Worm (Caenorhabditis elegans): ENCODE measurements around the gene acr-18.

acr-18 gene

ce11 chrV:15520398-15520797, 38.5 kb downstream of the acr-18 start:
- no peak for TF ChIP-seq B0310.2 (tag; optimal IDR thresholded peaks at IDR 0.05)
- TF ChIP-seq ceh-13 (GFP tag; optimal IDR thresholded peaks at IDR 0.05): no peak
- TF ChIP-seq F13C5.2 (tag; optimal IDR thresholded peaks at IDR 0.05): no peak
- no peak for TF ChIP-seq ama-1 (optimal IDR thresholded peaks at IDR 0.05)
- TF ChIP-seq hnd-1 (tag; optimal IDR thresholded peaks at IDR 0.05): no peak
- no peak for TF ChIP-seq hmg-4 (GFP tag; optimal IDR thresholded peaks at IDR 0.05)
- TF ChIP-seq hmbx-1 (tag; optimal IDR thresholded peaks at IDR 0.05): no peak
- no peak for TF ChIP-seq tbx-11 (GFP tag; IDR thresholded peaks at IDR 0.05)
- TF ChIP-seq tra-4 (tag; optimal IDR thresholded peaks at IDR 0.05): no peak
- no peak for TF ChIP-seq scrt-1 (GFP tag; IDR thresholded peaks at IDR 0.05)
- TF ChIP-seq ets-7 (tag; optimal IDR thresholded peaks at IDR 0.05): no peak
- no peak for TF ChIP-seq pes-1 (GFP tag; IDR thresholded peaks at IDR 0.05)
- TF ChIP-seq aly-1 (tag; optimal IDR thresholded peaks at IDR 0.05): no peak
- TF ChIP-seq flt-1 (GFP tag; IDR thresholded peaks at IDR 0.05): no peak
- no peak for TF ChIP-seq ceh-36 (tag; optimal IDR thresholded peaks at IDR 0.05)
- no peak for TF ChIP-seq tbx-37 (GFP tag; conservative IDR thresholded peaks at IDR 0.05)
- no peak for TF ChIP-seq sea-1 (GFP tag; conservative IDR thresholded peaks at IDR 0.05)

ce11 chrV:15519845-15520244, 39.1 kb downstream of the acr-18 start:
- TF ChIP-seq ceh-36 (tag; optimal IDR thresholded peaks at IDR 0.05) (no peak), ama-1 (optimal IDR thresholded peaks at IDR 0.05) (no peak), aly-1 (tag; optimal IDR thresholded peaks at IDR 0.05) (no peak), scrt-1 (GFP tag; IDR thresholded peaks at IDR 0.05) (no peak)

- no peak for TF ChIP-seq scrt-1 (GFP tag; IDR thresholded peaks at IDR 0.05)
- TF ChIP-seq ceh-36 (tag; optimal IDR thresholded peaks at IDR 0.05): no peak
- no peak for TF ChIP-seq aly-1 (tag; optimal IDR thresholded peaks at IDR 0.05)
Observed at ce11 chrV:15517413-15517812, 41.5 kb downstream of the acr-18 start, which contains the start of gene F21A3.3. Gene F21A3.3 (plus strand): TSS chrV:15517713.

ce11 chrV:15516476-15516875, 42.5 kb downstream of the acr-18 start:
- TF ChIP-seq hnd-1 (tag; optimal IDR thresholded peaks at IDR 0.05): no peak
- TF ChIP-seq aly-1 (tag; optimal IDR thresholded peaks at IDR 0.05): no peak
- no peak for TF ChIP-seq ceh-13 (GFP tag; optimal IDR thresholded peaks at IDR 0.05)
- no peak for TF ChIP-seq tbx-11 (GFP tag; IDR thresholded peaks at IDR 0.05)
- TF ChIP-seq ceh-36 (tag; optimal IDR thresholded peaks at IDR 0.05): no peak
- TF ChIP-seq ama-1 (optimal IDR thresholded peaks at IDR 0.05): no peak
- no peak for TF ChIP-seq F13C5.2 (tag; optimal IDR thresholded peaks at IDR 0.05)
- no peak for TF ChIP-seq flt-1 (GFP tag; IDR thresholded peaks at IDR 0.05)
- no peak for TF ChIP-seq sea-1 (GFP tag; conservative IDR thresholded peaks at IDR 0.05)
- TF ChIP-seq hmbx-1 (tag; optimal IDR thresholded peaks at IDR 0.05): no peak
- no peak for TF ChIP-seq scrt-1 (GFP tag; IDR thresholded peaks at IDR 0.05)
- TF ChIP-seq B0310.2 (tag; optimal IDR thresholded peaks at IDR 0.05): no peak
- TF ChIP-seq tra-4 (tag; optimal IDR thresholded peaks at IDR 0.05): no peak
- TF ChIP-seq tbx-37 (GFP tag; conservative IDR thresholded peaks at IDR 0.05): no peak

- no peak for TF ChIP-seq flt-1 (GFP tag; IDR thresholded peaks at IDR 0.05)
- TF ChIP-seq ets-7 (tag; optimal IDR thresholded peaks at IDR 0.05): no peak
- no peak for TF ChIP-seq ceh-13 (GFP tag; optimal IDR thresholded peaks at IDR 0.05)
- no peak for TF ChIP-seq B0310.2 (tag; optimal IDR thresholded peaks at IDR 0.05)
- no peak for TF ChIP-seq tbx-37 (GFP tag; conservative IDR thresholded peaks at IDR 0.05)
Observed at ce11 chrV:15515365-15515764, 43.6 kb downstream of the acr-18 start.

ce11 chrV:15512856-15513756, 45.8 kb downstream of the acr-18 start:
- no peak for TF ChIP-seq F13C5.2 (tag; optimal IDR thresholded peaks at IDR 0.05)
- no peak for TF ChIP-seq aly-1 (tag; optimal IDR thresholded peaks at IDR 0.05)
- TF ChIP-seq B0310.2 (tag; optimal IDR thresholded peaks at IDR 0.05): no peak
- no peak for TF ChIP-seq ceh-13 (GFP tag; optimal IDR thresholded peaks at IDR 0.05)
- no peak for TF ChIP-seq tra-4 (tag; optimal IDR thresholded peaks at IDR 0.05)
- TF ChIP-seq hmg-4 (GFP tag; optimal IDR thresholded peaks at IDR 0.05): no peak
- no peak for TF ChIP-seq hmbx-1 (tag; optimal IDR thresholded peaks at IDR 0.05)
- no peak for TF ChIP-seq pes-1 (GFP tag; IDR thresholded peaks at IDR 0.05)
- no peak for TF ChIP-seq ceh-36 (tag; optimal IDR thresholded peaks at IDR 0.05)
- TF ChIP-seq ama-1 (optimal IDR thresholded peaks at IDR 0.05): no peak
- no peak for TF ChIP-seq flt-1 (GFP tag; IDR thresholded peaks at IDR 0.05)
- TF ChIP-seq sea-1 (GFP tag; conservative IDR thresholded peaks at IDR 0.05): no peak
- no peak for TF ChIP-seq scrt-1 (GFP tag; IDR thresholded peaks at IDR 0.05)
- TF ChIP-seq tbx-11 (GFP tag; IDR thresholded peaks at IDR 0.05): no peak
- TF ChIP-seq tbx-37 (GFP tag; conservative IDR thresholded peaks at IDR 0.05): no peak
- no peak for TF ChIP-seq hnd-1 (tag; optimal IDR thresholded peaks at IDR 0.05)
- TF ChIP-seq ets-7 (tag; optimal IDR thresholded peaks at IDR 0.05): no peak

ce11 chrV:15511613-15512216, 47.2 kb downstream of the acr-18 start, which contains the start of gene rpl-38:
Gene rpl-38 (plus strand): TSS chrV:15512166.
- TF ChIP-seq ama-1 (optimal IDR thresholded peaks at IDR 0.05) (peak; percentile 70), tbx-37 (GFP tag; conservative IDR thresholded peaks at IDR 0.05) (peak; percentile 16; the same call in 1 of the 2 replicates), flt-1 (GFP tag; IDR thresholded peaks at IDR 0.05) (no peak), sea-1 (GFP tag; conservative IDR thresholded peaks at IDR 0.05) (0 out of 2 replicates have a peak, but pooled peaks have one; percentile 34), ceh-36 (tag; optimal IDR thresholded peaks at IDR 0.05) (no peak)

All from whole organism, early embryonic.